Fruit fly (Drosophila melanogaster) whole organism: Measurements from ENCODE around the gene CG33645.

Experiments used
- CG8478 ChIP-seq: fragments of >200 bp; optimal IDR thresholded peaks from 2 replicates; lab custom pipeline; 2018; ENCODE audit warnings: inconsistent platforms
- EcR ChIP-seq, 2 experiments: fragments of >200 bp; optimal IDR thresholded peaks; 2 replicates each; lab custom pipeline; 2017; ENCODE audit warnings: missing biosample characterization in 2 of 2, missing genetic modification characterization in 2 of 2, missing genetic modification reagents in 2 of 2
- pan ChIP-seq: fragments of >200 bp; optimal IDR thresholded peaks from 2 replicates; lab custom pipeline; 2017
- psq ChIP-seq: fragments of >200 bp; optimal IDR thresholded peaks from 2 replicates; lab custom pipeline; 2017
- usp ChIP-seq: fragments of >200 bp; optimal IDR thresholded peaks from 2 replicates; lab custom pipeline; 2017; ENCODE audit warnings: missing biosample characterization, missing genetic modification characterization, mixed read lengths

DNA sequence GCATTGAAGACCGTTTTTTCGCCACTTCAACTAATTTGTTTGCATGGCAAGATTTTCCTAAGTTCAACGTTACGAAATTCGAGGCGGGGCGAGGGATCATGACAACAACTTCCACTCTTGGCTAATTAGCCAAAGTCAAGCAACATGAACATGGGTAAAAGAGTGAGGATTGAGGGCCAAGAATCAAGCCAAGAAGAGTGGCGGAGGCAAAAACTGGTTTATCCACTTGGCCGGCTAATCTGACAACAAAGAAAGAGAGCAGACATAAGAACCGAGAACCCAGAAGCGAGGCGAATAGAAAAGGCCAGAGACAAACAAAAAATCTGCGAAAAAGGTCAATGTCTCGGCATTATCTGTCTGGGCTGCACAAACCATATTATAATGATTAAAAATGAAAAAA is 20.1 kb downstream of the CG33645 start:
- TF ChIP-seq usp (GFP tag; lab: Kevin White, UChicago) = no peak
- no peak for TF ChIP-seq psq (lab: Kevin White, UChicago)
- no peak for TF ChIP-seq pan (lab: Kevin White, UChicago)
- no peak for TF ChIP-seq EcR (GFP tag; optimal IDR thresholded peaks at IDR 0.05; lab: Kevin White, UChicago)
- no peak for TF ChIP-seq CG8478 (lab: Kevin White, UChicago)
